Worm (Caenorhabditis elegans): Measurements from ENCODE around the gene cas-1.

DNA sequence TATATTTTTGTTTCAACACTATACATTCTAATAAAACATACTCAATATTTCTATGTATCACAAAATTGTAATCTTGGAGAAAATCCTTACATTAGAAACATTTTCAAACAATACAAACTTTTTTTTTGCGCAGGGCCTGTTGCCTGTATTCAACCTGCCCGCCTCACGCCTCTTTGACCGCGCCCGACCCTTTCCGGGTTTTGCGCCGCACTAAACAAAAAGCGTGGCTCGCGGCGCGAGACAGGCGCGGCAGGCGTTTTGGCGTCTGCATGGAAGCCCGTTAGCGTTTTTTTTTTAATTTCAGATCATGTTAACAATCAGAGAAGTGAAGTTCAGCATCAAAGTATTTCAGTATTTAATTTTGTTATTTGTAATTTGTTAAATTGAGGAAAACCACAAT lies 29.5 kb upstream of the cas-1 start:
- no peak for TF ChIP-seq ama-1 (optimal IDR thresholded peaks at IDR 0.05)
- no peak for TF ChIP-seq lsy-2 (tag; optimal IDR thresholded peaks at IDR 0.05)
- no peak for TF ChIP-seq mdl-1 (tag; optimal IDR thresholded peaks at IDR 0.05)
- no peak for TF ChIP-seq zfp-3 (GFP tag; conservative IDR thresholded peaks at IDR 0.05)
- TF ChIP-seq madf-5 (GFP tag; IDR thresholded peaks at IDR 0.05): no peak
- TF ChIP-seq ceh-32 (tag; optimal IDR thresholded peaks at IDR 0.05; ENCODE audit: poor library complexity): no peak
- TF ChIP-seq Y75B8A.6 (GFP tag; IDR thresholded peaks at IDR 0.05): no peak
- no peak for TF ChIP-seq fos-1 (tag; optimal IDR thresholded peaks at IDR 0.05)
